Fruit fly (Drosophila melanogaster) whole organism, wandering third instar larva: ENCODE data around the gene CG44385.

ENCODE experiments used
- Jra ChIP-seq: sonication (Bioruptor generic); optimal IDR thresholded peaks from 2 replicates; lab custom pipeline; 2016; ENCODE audit warnings: missing biosample characterization, missing genetic modification characterization
- Sp1 ChIP-seq: fragments of 200-800 bp; sonication (Bioruptor generic); optimal IDR thresholded peaks from 3 replicates; lab custom pipeline; 2019; ENCODE audit warnings: missing biosample characterization, mild to moderate bottlenecking, missing genetic modification characterization, moderate library complexity
- dl ChIP-seq, 2 experiments: fragments of 175-275, 200-275 bp in 1 of 2; fragments of 200-275 bp in 1 of 2; sonication (Bioruptor generic); optimal IDR thresholded peaks; lab custom pipeline; 2018; ENCODE audit warnings: mild to moderate bottlenecking in 2 of 2, missing biosample characterization in 2 of 2, missing genetic modification characterization in 2 of 2, moderate library complexity in 2 of 2; ENCODE audit not compliant: partially characterized antibody in 2 of 2, insufficient read depth in 1 of 2
- foxo ChIP-seq, 2 experiments: fragments of 200-800 bp; sonication (Bioruptor generic); optimal IDR thresholded peaks; 2 replicates in 1 of 2; 3 replicates in 1 of 2; lab custom pipeline; 2016 to 2017; ENCODE audit warnings: missing biosample characterization in 2 of 2, missing genetic modification characterization in 2 of 2
- h ChIP-seq: fragments of 200-800 bp; sonication (Bioruptor generic); optimal IDR thresholded peaks from 3 replicates; lab custom pipeline; 2016; ENCODE audit warnings: missing biosample characterization, mild to moderate bottlenecking, missing genetic modification characterization
- psq ChIP-seq: fragments of 200-800 bp; sonication (Bioruptor generic); optimal IDR thresholded peaks from 3 replicates; lab custom pipeline; 2017; ENCODE audit warnings: missing biosample characterization, mild to moderate bottlenecking, missing genetic modification characterization, moderate library complexity

DNA sequence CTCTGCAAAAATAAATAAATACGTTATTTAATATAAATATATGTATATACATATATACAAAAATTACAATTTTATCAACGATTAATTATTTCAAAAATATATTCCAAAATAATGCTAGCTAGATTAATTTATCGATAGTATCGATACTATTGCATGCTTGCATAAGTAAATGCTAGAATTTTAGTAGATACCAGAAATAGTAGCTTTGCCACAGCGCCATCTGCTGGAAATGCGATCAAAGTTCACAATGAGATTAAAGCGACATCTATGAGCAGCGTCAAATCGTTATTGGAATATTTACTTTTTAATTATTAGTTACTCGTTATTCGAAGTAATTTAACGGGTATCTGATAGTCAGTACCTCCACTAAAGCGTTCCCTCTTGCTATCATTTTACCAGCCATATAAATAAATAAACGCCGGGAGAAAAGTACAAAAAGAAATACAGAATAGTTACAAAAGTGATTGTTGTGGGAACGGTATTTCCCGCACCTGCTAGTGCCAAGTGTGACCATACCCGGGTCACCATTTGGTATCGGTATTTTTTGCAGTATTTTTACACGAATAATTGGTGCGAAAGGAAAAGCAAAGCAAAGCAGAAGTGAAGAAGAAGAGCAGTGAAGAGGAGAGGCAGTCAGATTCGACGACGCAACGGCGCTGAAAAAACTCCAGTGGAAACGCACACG lies 21.8 kb upstream of the CG44385 start, which contains the start of the genes rtv and Dlic:
- TF ChIP-seq Jra (no peak), dl (GFP tag; optimal IDR thresholded peaks at IDR 0.05; lab: Kevin White, UChicago; ENCODE audit: insufficient read depth in 1 of 2, partially characterized antibody in 2 of 2) (no peak), foxo (GFP tag; optimal IDR thresholded peaks at IDR 0.05; lab: Kevin White, UChicago) (peak in 1 of 2 experiments; percentile 51), psq (GFP tag; lab: Kevin White, UChicago) (peak; percentile 99), h (GFP tag; lab: Kevin White, UChicago) (no peak), Sp1 (GFP tag; lab: Kevin White, UChicago) (no peak)
